Worm (Caenorhabditis elegans) whole organism, mixed stage, embryonic: ENCODE measurements around the gene F53F1.6.
"Not testable (repeated sequence)": the region's sequence is repeated elsewhere in the genome, so short reads cannot be mapped to it uniquely, and the experiment has no call there.

Source experiments
- ces-1 ChIP-seq: fragments of 150-350 bp; optimal IDR thresholded peaks from 2 replicates; lab custom pipeline; 2014; ENCODE audit warnings: missing biosample characterization, missing genetic modification reagents, missing genetic modification characterization
- elt-3 ChIP-seq: fragments of 150-350 bp; optimal IDR thresholded peaks from 2 replicates; lab custom pipeline; 2014; ENCODE audit warnings: missing biosample characterization, missing genetic modification characterization

DNA sequence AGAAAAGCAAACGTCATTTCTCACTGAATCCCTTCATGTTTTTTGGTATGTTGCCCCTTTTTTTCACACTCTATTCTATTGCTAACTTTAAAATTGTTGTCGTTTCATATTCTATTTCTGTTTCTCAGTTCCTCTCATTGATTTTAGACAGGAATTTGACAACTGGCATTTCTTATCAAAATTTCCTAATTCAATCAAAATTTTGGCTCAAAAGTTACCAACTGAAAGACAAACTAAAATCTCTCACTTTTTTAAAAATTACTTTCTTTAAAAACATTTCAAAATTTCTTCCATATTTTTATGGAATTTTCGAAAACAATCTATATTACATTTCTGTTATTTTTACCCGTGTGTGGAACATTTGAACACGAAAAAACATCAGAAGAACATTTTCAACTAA lies 26.1 kb upstream of the F53F1.6 start, which contains the start of gene Y2H9A.6:
- TF ChIP-seq elt-3 (tag; lab: Kevin White, UChicago); ces-1 (GFP tag; lab: Kevin White, UChicago): not testable (repeated sequence)
